Worm (Caenorhabditis elegans): Measurements from ENCODE around the gene srh-279.

DNA sequence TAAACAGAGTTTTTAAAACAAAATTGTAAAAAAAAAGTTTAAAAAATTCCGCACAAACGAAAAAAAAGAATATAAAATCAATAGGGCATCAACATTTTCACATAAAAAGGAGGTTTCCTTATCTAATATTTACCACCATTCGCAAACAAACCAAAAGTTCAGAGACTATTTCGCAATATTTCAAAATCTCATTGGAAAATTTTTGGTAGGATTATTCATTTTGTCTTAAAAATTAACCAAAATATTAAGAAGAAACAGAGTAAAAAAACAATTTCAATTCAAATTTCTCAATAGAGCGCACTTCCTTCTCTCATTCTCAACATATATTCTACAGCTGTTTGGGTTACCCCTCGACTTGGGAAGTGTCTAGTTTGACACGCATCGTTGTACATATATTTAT lies 32.1 kb upstream of the srh-279 start:
- TF ChIP-seq sem-2 (GFP tag; optimal IDR thresholded peaks at IDR 0.05) = no peak
- TF ChIP-seq unc-120 (tag; optimal IDR thresholded peaks at IDR 0.05; ENCODE audit: poor library complexity, severe bottlenecking) = no peak
- TF ChIP-seq unc-39 (tag; optimal IDR thresholded peaks at IDR 0.05) = no peak
- no peak for TF ChIP-seq elt-3 (tag; optimal IDR thresholded peaks at IDR 0.05)
- no peak for TF ChIP-seq unc-62 (GFP tag; optimal IDR thresholded peaks at IDR 0.05)
- no peak for TF ChIP-seq lin-13 (tag; optimal IDR thresholded peaks at IDR 0.05)
- no peak for TF ChIP-seq nhr-12 (tag; optimal IDR thresholded peaks at IDR 0.05)
- TF ChIP-seq bed-3 (GFP tag; optimal IDR thresholded peaks at IDR 0.05) = no peak
- no peak for TF ChIP-seq nhr-237 (tag; optimal IDR thresholded peaks at IDR 0.05)
- TF ChIP-seq elt-1 (tag; optimal IDR thresholded peaks at IDR 0.05; ENCODE audit: borderline replicate concordance, insufficient read depth) = no peak
- TF ChIP-seq nhr-76 (tag; optimal IDR thresholded peaks at IDR 0.05) = no peak
- no peak for TF ChIP-seq snpc-4 (tag; optimal IDR thresholded peaks at IDR 0.05)
- TF ChIP-seq ztf-11 (tag; optimal IDR thresholded peaks at IDR 0.05) = no peak

All from whole organism, mixed stage, embryonic.